Worm (Caenorhabditis elegans): ENCODE measurements around the gene nhr-41.
"Not testable (repeated sequence)": the region's sequence is repeated elsewhere in the genome, so short reads cannot be mapped to it uniquely, and the experiment has no call there.

- TF ChIP-seq nhr-232 (tag; optimal IDR thresholded peaks at IDR 0.05); gmeb-2 (tag; optimal IDR thresholded peaks at IDR 0.05); unc-55 (GFP tag; optimal IDR thresholded peaks at IDR 0.05); fkh-6 (tag; optimal IDR thresholded peaks at IDR 0.05); ceh-19 (GFP tag; optimal IDR thresholded peaks at IDR 0.05); che-1 (tag; optimal IDR thresholded peaks at IDR 0.05); ceh-22 (tag; optimal IDR thresholded peaks at IDR 0.05); eyg-1 (tag; optimal IDR thresholded peaks at IDR 0.05); elt-2 (tag; optimal IDR thresholded peaks at IDR 0.05); sox-2 (GFP tag; IDR thresholded peaks at IDR 0.05); fkh-10 (GFP tag; optimal IDR thresholded peaks at IDR 0.05): not testable (repeated sequence)
Measured at ce11 chrIV:1343379-1343778, 42.6 kb upstream of the nhr-41 start, which contains the start of gene F58F6.5.

All from whole organism, late embryonic.